Fruit fly (Drosophila melanogaster) S2 (cell line): Measurements from ENCODE around the gene CG13707.

Experiments
- CG8478 ChIP-seq: fragments of >200 bp; optimal IDR thresholded peaks from 2 replicates; lab custom pipeline; 2018
- CTCF ChIP-seq, 2 experiments: fragments of >200 bp; optimal IDR thresholded peaks; 2 replicates each; lab custom pipeline; 2018

DNA sequence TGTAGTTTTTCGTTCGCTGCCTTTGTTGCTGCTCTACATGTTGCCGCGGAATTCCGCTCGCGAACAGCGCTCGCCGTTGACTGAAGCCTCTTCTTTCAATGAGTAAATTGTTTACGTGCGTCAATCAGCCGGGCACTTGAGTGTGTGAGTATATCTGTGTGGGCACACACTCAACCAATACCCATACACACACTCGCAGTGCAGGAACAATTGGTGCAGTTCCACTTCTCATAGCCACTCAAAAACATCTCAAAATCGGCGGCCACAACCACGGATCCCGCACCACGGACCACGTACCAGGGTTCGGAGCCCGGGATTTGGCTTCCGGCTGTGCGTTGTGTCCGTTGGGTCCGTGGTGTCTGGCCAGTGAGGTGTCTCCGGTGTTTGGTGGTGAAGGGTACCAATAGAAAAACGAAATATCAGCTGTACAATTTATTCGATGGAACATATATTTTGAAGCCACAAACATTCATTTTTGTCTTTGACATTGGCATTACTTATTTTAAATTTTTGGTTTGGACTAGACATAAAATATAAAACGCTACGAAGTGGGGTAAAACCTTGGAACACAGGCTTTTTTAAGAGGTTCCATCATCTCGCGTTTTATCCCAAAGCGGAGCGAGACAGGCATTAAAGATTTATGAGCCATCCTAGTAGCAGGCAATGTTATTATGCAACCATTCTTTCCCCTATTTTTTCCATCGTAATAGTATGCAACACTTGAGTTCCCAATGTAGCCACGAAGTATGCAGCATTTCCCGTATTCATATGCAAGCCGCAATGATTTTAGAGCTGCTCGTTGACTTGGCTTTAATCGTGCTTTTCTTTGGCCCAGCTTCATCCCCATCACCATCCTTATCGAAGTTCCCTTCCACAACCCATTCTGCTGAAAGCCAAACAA lies at the start of gene CG13707:
- TF ChIP-seq CG8478 (lab: Kevin White, UChicago) (no peak), CTCF (optimal IDR thresholded peaks at IDR 0.05; lab: Kevin White, UChicago) (peak; percentile 55 to 77)
